Worm (Caenorhabditis elegans) whole organism, young adult: Measurements from ENCODE around the gene dyn-1.
A peak's percentile ranks its signal among the peaks of the same experiment; 100 is the strongest.

Experiments used
- B0019.2 ChIP-seq: fragments of 200-800 bp; sonication (Bioruptor generic); conservative IDR thresholded peaks from 2 replicates; pipeline ENCODE4 v1.3.6; 2022; ENCODE audit warnings: missing genetic modification reagents, missing genetic modification characterization, missing compliant biosample characterization
- B0261.1 ChIP-seq: sonication (generic microtip); optimal IDR thresholded peaks from 2 replicates; lab custom pipeline; 2016; ENCODE audit warnings: mild to moderate bottlenecking, missing genetic modification characterization, moderate library complexity, missing compliant biosample characterization
- B0336.3 ChIP-seq: fragments of 200-800 bp; sonication (Bioruptor generic); IDR thresholded peaks from 2 replicates; pipeline ENCODE4 v1.3.6; 2022; ENCODE audit warnings: missing genetic modification characterization, missing compliant biosample characterization
- F22D6.2 ChIP-seq: sonication (generic microtip); optimal IDR thresholded peaks from 2 replicates; lab custom pipeline; 2016; ENCODE audit warnings: mild to moderate bottlenecking, missing genetic modification characterization, missing compliant biosample characterization
- F23B12.7 ChIP-seq: sonication (generic microtip); optimal IDR thresholded peaks from 2 replicates; lab custom pipeline; 2017; ENCODE audit warnings: missing genetic modification characterization, mild to moderate bottlenecking, missing compliant biosample characterization, antibody characterized with exemption, moderate library complexity; ENCODE audit not compliant: insufficient read depth
- F39B2.1 ChIP-seq: fragments of 200-800 bp; sonication (Bioruptor generic); IDR thresholded peaks from 2 replicates; pipeline ENCODE4 v1.3.6; 2022; ENCODE audit warnings: missing genetic modification reagents, missing genetic modification characterization, missing compliant biosample characterization
- F57A8.1 ChIP-seq: fragments of 200-800 bp; sonication (Bioruptor generic); optimal IDR thresholded peaks from 2 replicates; lab custom pipeline; 2018; ENCODE audit warnings: mild to moderate bottlenecking, missing genetic modification characterization, moderate library complexity, missing compliant biosample characterization
- Y67H2A.10 ChIP-seq: fragments of 200-800 bp; sonication (Bioruptor generic); conservative IDR thresholded peaks from 2 replicates; pipeline ENCODE4 v1.3.6; 2022; ENCODE audit warnings: missing genetic modification reagents, missing genetic modification characterization, missing compliant biosample characterization
- ZK185.1 ChIP-seq: sonication (generic microtip); optimal IDR thresholded peaks from 2 replicates; lab custom pipeline; 2016; ENCODE audit warnings: mild to moderate bottlenecking, missing genetic modification characterization, missing compliant biosample characterization; ENCODE audit not compliant: poor library complexity, severe bottlenecking
- attf-6 ChIP-seq: fragments of 200-800 bp; sonication (Bioruptor generic); IDR thresholded peaks from 2 replicates; pipeline ENCODE4 v1.3.6; 2022; ENCODE audit warnings: missing genetic modification reagents, missing genetic modification characterization, missing compliant biosample characterization
- bed-1 ChIP-seq: fragments of 200-800 bp; sonication (Bioruptor generic); IDR thresholded peaks from 2 replicates; pipeline ENCODE4 v1.3.6; 2022; ENCODE audit warnings: missing genetic modification reagents, missing genetic modification characterization, missing compliant biosample characterization
- cebp-2 ChIP-seq: fragments of 200-800 bp; sonication (Bioruptor generic); IDR thresholded peaks from 2 replicates; pipeline ENCODE4 v1.3.6; 2022; ENCODE audit warnings: missing genetic modification characterization, missing compliant biosample characterization
- die-1 ChIP-seq: sonication (generic microtip); optimal IDR thresholded peaks from 2 replicates; lab custom pipeline; 2016; ENCODE audit warnings: missing genotype, mild to moderate bottlenecking, missing genetic modification characterization, missing compliant biosample characterization
- dox-1 ChIP-seq: fragments of 200-800 bp; sonication (Bioruptor generic); IDR thresholded peaks from 2 replicates; pipeline ENCODE4 v1.3.6; 2022; ENCODE audit warnings: missing genetic modification reagents, missing genetic modification characterization, missing compliant biosample characterization
- gei-17 ChIP-seq: fragments of 200-800 bp; sonication (Bioruptor generic); optimal IDR thresholded peaks from 2 replicates; lab custom pipeline; 2018; ENCODE audit warnings: mild to moderate bottlenecking, missing genetic modification characterization, missing compliant biosample characterization
- him-1 ChIP-seq: sonication (generic microtip); optimal IDR thresholded peaks from 2 replicates; lab custom pipeline; 2016; ENCODE audit warnings: missing genotype, missing genetic modification reagents, missing genetic modification characterization, missing compliant biosample characterization
- hmg-20 ChIP-seq: fragments of 200-800 bp; sonication (Bioruptor generic); IDR thresholded peaks from 2 replicates; pipeline ENCODE4 v1.3.6; 2022; ENCODE audit warnings: missing genetic modification reagents, missing genetic modification characterization, missing compliant biosample characterization
- hsf-1 ChIP-seq: fragments of 200-800 bp; sonication (Bioruptor generic); IDR thresholded peaks from 2 replicates; pipeline ENCODE4 v1.3.6; 2022; ENCODE audit warnings: missing genetic modification reagents, missing genetic modification characterization, missing compliant biosample characterization
- let-526 ChIP-seq: fragments of 200-800 bp; sonication (Bioruptor generic); IDR thresholded peaks from 2 replicates; pipeline ENCODE4 v1.3.6; 2022; ENCODE audit warnings: missing genetic modification reagents, missing genetic modification characterization, missing compliant biosample characterization
- let-607 ChIP-seq, 2 experiments: fragments of 200-800 bp in 1 of 2; sonication (Bioruptor generic) in 1 of 2; sonication (generic microtip) in 1 of 2; optimal IDR thresholded peaks; 2 replicates each; lab custom pipeline; 2016 to 2018; ENCODE audit warnings: mild to moderate bottlenecking in 2 of 2, missing compliant biosample characterization in 2 of 2, missing genetic modification characterization in 2 of 2, moderate library complexity in 2 of 2, missing genotype in 1 of 2
- lin-26 ChIP-seq: fragments of 200-800 bp; sonication (Bioruptor generic); IDR thresholded peaks from 2 replicates; pipeline ENCODE4 v1.3.6; 2022; ENCODE audit warnings: missing genetic modification reagents, missing genetic modification characterization, missing compliant biosample characterization
- lsy-27 ChIP-seq: sonication (generic microtip); optimal IDR thresholded peaks from 2 replicates; lab custom pipeline; 2017; ENCODE audit warnings: missing genetic modification characterization, mild to moderate bottlenecking, missing compliant biosample characterization, antibody characterized with exemption, missing genotype, borderline replicate concordance; ENCODE audit not compliant: insufficient read depth
- mes-4 ChIP-seq: sonication (generic microtip); optimal IDR thresholded peaks from 2 replicates; lab custom pipeline; 2016; ENCODE audit warnings: missing genotype, missing genetic modification characterization, missing compliant biosample characterization
- mxl-1 ChIP-seq: sonication (generic microtip); optimal IDR thresholded peaks from 2 replicates; lab custom pipeline; 2016; ENCODE audit warnings: missing genetic modification characterization, missing compliant biosample characterization
- nfya-1 ChIP-seq: sonication (generic microtip); optimal IDR thresholded peaks from 2 replicates; lab custom pipeline; 2017; ENCODE audit warnings: antibody characterized with exemption, missing compliant biosample characterization, missing genetic modification characterization, borderline replicate concordance; ENCODE audit not compliant: insufficient read depth
- nfyb-1 ChIP-seq: fragments of 200-800 bp; sonication (Bioruptor generic); IDR thresholded peaks from 2 replicates; pipeline ENCODE4 v1.3.6; 2022; ENCODE audit warnings: missing genetic modification reagents, missing genetic modification characterization, missing compliant biosample characterization
- pbrm-1 ChIP-seq: fragments of 200-800 bp; sonication (Bioruptor generic); IDR thresholded peaks from 2 replicates; pipeline ENCODE4 v1.3.6; 2022; ENCODE audit warnings: missing genetic modification reagents, missing genetic modification characterization, missing compliant biosample characterization
- repo-1 ChIP-seq: sonication (generic microtip); optimal IDR thresholded peaks from 2 replicates; lab custom pipeline; 2017; ENCODE audit warnings: mild to moderate bottlenecking, missing genetic modification characterization, missing compliant biosample characterization
- rpc-1 ChIP-seq, 2 experiments: fragments of 150-350 bp in 1 of 2; sonication (generic microtip) in 1 of 2; optimal IDR thresholded peaks; 2 replicates each; lab custom pipeline; 2014 to 2018; ENCODE audit warnings: missing biosample characterization in 1 of 2, missing genetic modification characterization in 1 of 2, missing genetic modification reagents in 1 of 2, missing genotype in 1 of 2
- sdz-38 ChIP-seq: sonication (generic microtip); optimal IDR thresholded peaks from 2 replicates; lab custom pipeline; 2016; ENCODE audit warnings: missing genotype, missing genetic modification characterization, missing compliant biosample characterization
- snpc-1.1 ChIP-seq: sonication (generic microtip); optimal IDR thresholded peaks from 2 replicates; lab custom pipeline; 2017; ENCODE audit warnings: missing genetic modification characterization, mild to moderate bottlenecking, missing compliant biosample characterization, antibody characterized with exemption, moderate library complexity, missing genotype, missing genetic modification reagents; ENCODE audit not compliant: insufficient read depth
- snpc-4 ChIP-seq, 5 experiments: fragments of 150-350 bp in 1 of 5; sonication (generic microtip) in 4 of 5; optimal IDR thresholded peaks; 2 replicates each; lab custom pipeline; 2014 to 2018; ENCODE audit warnings: missing genetic modification characterization in 5 of 5, missing biosample characterization in 3 of 5, antibody characterized with exemption in 2 of 5, mild to moderate bottlenecking in 2 of 5, missing compliant biosample characterization in 2 of 5, missing genotype in 2 of 5, moderate library complexity in 2 of 5, missing genetic modification reagents in 1 of 5
- tbp1 ChIP-seq: fragments of 200-800 bp; sonication (Bioruptor generic); optimal IDR thresholded peaks from 2 replicates; lab custom pipeline; 2018; ENCODE audit warnings: mild to moderate bottlenecking, missing genetic modification characterization, missing compliant biosample characterization
- tlf-1 ChIP-seq: fragments of 200-800 bp; sonication (Bioruptor generic); optimal IDR thresholded peaks from 2 replicates; lab custom pipeline; 2018; ENCODE audit warnings: mild to moderate bottlenecking, missing genetic modification characterization, missing compliant biosample characterization
- ztf-18 ChIP-seq: sonication (generic microtip); optimal IDR thresholded peaks from 2 replicates; lab custom pipeline; 2016; ENCODE audit warnings: missing genotype, mild to moderate bottlenecking, missing genetic modification characterization, missing compliant biosample characterization
- ztf-6 ChIP-seq: fragments of 200-800 bp; sonication (Bioruptor generic); IDR thresholded peaks from 2 replicates; pipeline ENCODE4 v1.3.6; 2022; ENCODE audit warnings: missing genetic modification reagents, missing genetic modification characterization, missing compliant biosample characterization

dyn-1 gene

DNA sequence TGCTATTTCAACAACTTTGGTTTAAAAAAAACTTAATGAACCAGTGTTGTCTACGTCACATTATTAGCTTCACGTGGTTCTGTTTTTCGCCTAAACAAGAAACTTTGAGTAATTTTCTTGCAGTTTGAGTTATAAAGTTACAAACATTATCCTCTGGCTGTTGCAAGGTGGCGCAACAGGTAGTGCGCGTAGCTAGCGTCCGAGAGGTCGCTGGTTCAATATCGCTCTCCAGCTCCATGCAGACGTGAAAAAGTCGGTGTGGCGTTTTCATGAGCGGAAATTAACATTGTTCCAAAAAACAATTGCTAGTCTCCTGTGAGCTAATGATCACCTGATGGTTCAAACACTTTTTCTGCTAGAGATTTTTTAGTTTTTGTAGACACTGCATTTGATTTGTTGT lies 50.6 kb downstream of the dyn-1 start (continued):
- 0 out of 2 replicates have a peak, but pooled peaks have one; percentile 40 for TF ChIP-seq hmg-20 (GFP tag; lab: Robert Waterston, UW)
- peak; percentile 47 for TF ChIP-seq ZK185.1 (tag; lab: Kevin White, UChicago)
- TF ChIP-seq nfyb-1 (GFP tag; lab: Robert Waterston, UW): no peak
- peak; percentile 31 to 50 for TF ChIP-seq let-607 (tag; optimal IDR thresholded peaks at IDR 0.05; lab: Kevin White, UChicago)
- TF ChIP-seq B0019.2 (GFP tag; lab: Robert Waterston, UW): no peak
- TF ChIP-seq snpc-4 (GFP tag; optimal IDR thresholded peaks at IDR 0.05; lab: Kevin White, UChicago): no peak
- TF ChIP-seq snpc-4 (tag; optimal IDR thresholded peaks at IDR 0.05; lab: Kevin White, UChicago): peak in 3 of 4 experiments; percentile 29 to 67 (median 44)
- TF ChIP-seq B0261.1 (tag; lab: Kevin White, UChicago): peak; percentile 63
- no peak for TF ChIP-seq cebp-2 (GFP tag; lab: Robert Waterston, UW)
- peak; percentile 14 for TF ChIP-seq mes-4 (tag; lab: Kevin White, UChicago)
- TF ChIP-seq gei-17: no peak
- TF ChIP-seq die-1: peak; percentile 22
- TF ChIP-seq nfya-1 (tag; lab: Kevin White, UChicago): no peak
- no peak for TF ChIP-seq hsf-1 (GFP tag; lab: Robert Waterston, UW)
- TF ChIP-seq dox-1 (GFP tag; lab: Robert Waterston, UW): peak; percentile 43; the same call in 1 of the 2 replicates
- peak; percentile 80 for TF ChIP-seq tbp1 (GFP tag; lab: Kevin White, UChicago)
- TF ChIP-seq ztf-18 (tag; lab: Kevin White, UChicago): peak; percentile 12
- TF ChIP-seq F39B2.1 (GFP tag; lab: Robert Waterston, UW): no peak
- 0 out of 2 replicates have a peak, but pooled peaks have one; percentile 12 for TF ChIP-seq lin-26 (GFP tag; lab: Robert Waterston, UW)

ce11 chrX:15620200-15620599 lies 51.5 kb downstream of the dyn-1 start, which contains the start of gene K09E9.1:
Gene K09E9.1 (plus strand): TSS chrX:15620500.
- no peak for TF ChIP-seq rpc-1 (optimal IDR thresholded peaks at IDR 0.05; lab: Kevin White, UChicago)
- TF ChIP-seq rpc-1 (tag; optimal IDR thresholded peaks at IDR 0.05; lab: Kevin White, UChicago): no peak
- TF ChIP-seq pbrm-1 (GFP tag; lab: Robert Waterston, UW): no peak
- no peak for TF ChIP-seq repo-1 (tag; lab: Kevin White, UChicago)
- no peak for TF ChIP-seq tlf-1
- no peak for TF ChIP-seq sdz-38 (tag; lab: Kevin White, UChicago)
- no peak for TF ChIP-seq F22D6.2 (tag; lab: Kevin White, UChicago)
- TF ChIP-seq snpc-1.1 (tag; lab: Kevin White, UChicago): no peak
- no peak for TF ChIP-seq let-526 (GFP tag; lab: Robert Waterston, UW)
- no peak for TF ChIP-seq ztf-6 (GFP tag; lab: Robert Waterston, UW)
- no peak for TF ChIP-seq him-1 (tag; lab: Kevin White, UChicago)
- no peak for TF ChIP-seq attf-6 (GFP tag; lab: Robert Waterston, UW)
- TF ChIP-seq mxl-1 (tag; lab: Kevin White, UChicago): no peak
- TF ChIP-seq Y67H2A.10 (GFP tag; lab: Robert Waterston, UW): no peak
- TF ChIP-seq lsy-27 (tag; lab: Kevin White, UChicago): no peak
- no peak for TF ChIP-seq F57A8.1 (GFP tag; lab: Kevin White, UChicago)
- no peak for TF ChIP-seq bed-1
- TF ChIP-seq die-1: no peak
- no peak for TF ChIP-seq B0336.3
- no peak for TF ChIP-seq F23B12.7 (tag; lab: Kevin White, UChicago)
- TF ChIP-seq mes-4 (tag; lab: Kevin White, UChicago): no peak
- TF ChIP-seq, all 124 proteins: peak for 0
